Worm (Caenorhabditis elegans) whole organism, L2 larva: Measurements from ENCODE around the gene F58E6.6.

Source experiments
- blmp-1 ChIP-seq: sonication (generic microtip); optimal IDR thresholded peaks from 2 replicates; lab custom pipeline; 2017; ENCODE audit warnings: missing genetic modification characterization, mild to moderate bottlenecking, missing compliant biosample characterization, antibody characterized with exemption, moderate library complexity; ENCODE audit not compliant: insufficient read depth
- nhr-25 ChIP-seq: fragments of 150-350 bp; sonication (generic microtip); optimal IDR thresholded peaks from 3 replicates; lab custom pipeline; 2014; ENCODE audit warnings: missing biosample characterization, missing genetic modification characterization
- peb-1 ChIP-seq: fragments of 150-350 bp; optimal IDR thresholded peaks from 2 replicates; lab custom pipeline; 2014; ENCODE audit warnings: missing biosample characterization, missing genetic modification characterization

DNA sequence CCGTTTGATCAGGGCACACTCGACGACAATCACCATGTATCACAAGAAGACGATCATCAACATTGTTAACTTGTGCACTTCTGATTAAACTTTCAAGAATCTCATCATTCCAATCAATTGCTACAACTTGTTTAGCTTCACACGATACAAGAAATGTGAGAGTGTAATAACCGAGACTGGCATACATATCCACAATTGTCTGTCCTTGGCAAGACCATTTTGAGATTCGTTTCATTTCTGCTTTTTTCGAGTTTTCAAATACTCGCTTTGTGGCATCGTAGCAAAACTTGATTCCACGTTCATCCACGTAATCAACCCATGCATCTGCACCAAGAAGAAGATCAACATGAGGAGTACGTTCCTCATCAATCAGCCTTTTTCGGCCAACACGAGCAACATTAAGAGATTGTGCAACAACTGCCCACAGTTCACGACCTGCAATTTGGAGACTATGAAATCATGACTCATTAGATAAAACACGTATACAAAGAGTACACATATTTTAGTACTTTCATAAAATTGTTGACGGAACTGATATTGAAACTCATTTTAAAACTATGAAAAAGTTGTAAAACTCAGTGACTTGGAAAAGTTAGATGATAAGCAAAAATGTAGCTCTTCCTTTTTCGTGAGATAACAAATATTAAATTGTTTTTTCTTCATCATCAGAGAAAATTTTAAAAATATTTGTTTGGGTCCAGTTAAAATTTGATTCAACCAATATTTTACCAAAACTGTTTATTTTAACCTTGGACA, 40.2 kb downstream of the F58E6.6 start:
- TF ChIP-seq nhr-25 (tag; lab: Kevin White, UChicago) (no peak), blmp-1 (no peak), peb-1 (tag; lab: Kevin White, UChicago) (no peak)
